Worm (Caenorhabditis elegans) whole organism, L2 larva: ENCODE data around the gene ZK1290.7.
A peak's percentile ranks its signal among the peaks of the same experiment; 100 is the strongest.

Experiments used
- F13H6.1 ChIP-seq: sonication (generic microtip); optimal IDR thresholded peaks from 2 replicates; lab custom pipeline; 2016; ENCODE audit warnings: missing genetic modification characterization, missing compliant biosample characterization
- R02D3.7 ChIP-seq: fragments of 150-350 bp; optimal IDR thresholded peaks from 2 replicates; lab custom pipeline; 2014; ENCODE audit warnings: missing biosample characterization, missing genetic modification characterization
- Y55F3AM.14 ChIP-seq: fragments of 200-800 bp; sonication (Bioruptor generic); optimal IDR thresholded peaks from 2 replicates; lab custom pipeline; 2018; ENCODE audit warnings: mild to moderate bottlenecking, missing genetic modification characterization, missing compliant biosample characterization
- ZK546.5 ChIP-seq: sonication (generic microtip); optimal IDR thresholded peaks from 2 replicates; lab custom pipeline; 2017; ENCODE audit warnings: missing biosample characterization, missing genetic modification characterization
- alr-1 ChIP-seq: fragments of 150-350 bp; optimal IDR thresholded peaks from 2 replicates; lab custom pipeline; 2014; ENCODE audit warnings: missing biosample characterization, missing genetic modification characterization
- aly-2 ChIP-seq: fragments of 150-350 bp; optimal IDR thresholded peaks from 2 replicates; lab custom pipeline; 2014; ENCODE audit warnings: missing biosample characterization, missing genetic modification characterization
- ama-1 ChIP-seq: fragments of 150-350 bp; optimal IDR thresholded peaks from 2 replicates; lab custom pipeline; 2018; ENCODE audit warnings: inconsistent platforms
- ceh-82 ChIP-seq: fragments of 150-350 bp; optimal IDR thresholded peaks from 2 replicates; lab custom pipeline; 2014; ENCODE audit warnings: missing biosample characterization, missing genetic modification characterization
- crh-2 ChIP-seq: sonication (generic microtip); optimal IDR thresholded peaks from 2 replicates; lab custom pipeline; 2017; ENCODE audit warnings: missing biosample characterization, missing genetic modification characterization
- egl-27 ChIP-seq: sonication (generic microtip); optimal IDR thresholded peaks from 3 replicates; lab custom pipeline; 2017; ENCODE audit warnings: missing biosample characterization, missing genetic modification reagents, missing genetic modification characterization
- elt-3 ChIP-seq: sonication (generic microtip); optimal IDR thresholded peaks from 2 replicates; lab custom pipeline; 2017; ENCODE audit warnings: missing biosample characterization, missing genetic modification characterization
- fos-1 ChIP-seq: fragments of 150-350 bp; optimal IDR thresholded peaks from 2 replicates; lab custom pipeline; 2014; ENCODE audit warnings: missing biosample characterization, missing genetic modification characterization
- gmeb-1 ChIP-seq: fragments of 150-350 bp; optimal IDR thresholded peaks from 2 replicates; lab custom pipeline; 2014; ENCODE audit warnings: missing biosample characterization, missing genetic modification characterization
- lin-11 ChIP-seq: fragments of 150-350 bp; sonication (generic microtip); optimal IDR thresholded peaks from 2 replicates; lab custom pipeline; 2014; ENCODE audit warnings: missing biosample characterization, missing genetic modification characterization, inconsistent platforms, mixed read lengths
- lin-13 ChIP-seq: fragments of 150-350 bp; optimal IDR thresholded peaks from 2 replicates; lab custom pipeline; 2014; ENCODE audit warnings: missing biosample characterization, missing genetic modification reagents, missing genetic modification characterization
- lin-39 ChIP-seq: fragments of 150-350 bp; optimal IDR thresholded peaks from 2 replicates; lab custom pipeline; 2014; ENCODE audit warnings: missing biosample characterization, missing genetic modification reagents, missing genetic modification characterization
- lsy-2 ChIP-seq, 2 experiments: fragments of 150-350 bp in 1 of 2; sonication (generic microtip) in 1 of 2; optimal IDR thresholded peaks; 2 replicates each; lab custom pipeline; 2014 to 2017; ENCODE audit warnings: missing biosample characterization in 2 of 2, missing genetic modification characterization in 2 of 2
- mbf-1 ChIP-seq: sonication (generic microtip); optimal IDR thresholded peaks from 2 replicates; lab custom pipeline; 2017; ENCODE audit warnings: missing biosample characterization, missing genetic modification characterization
- nhr-11 ChIP-seq: fragments of 150-350 bp; optimal IDR thresholded peaks from 2 replicates; lab custom pipeline; 2014; ENCODE audit warnings: missing biosample characterization, missing genetic modification characterization
- nhr-129 ChIP-seq: fragments of 150-350 bp; optimal IDR thresholded peaks from 2 replicates; lab custom pipeline; 2014; ENCODE audit warnings: missing biosample characterization, missing genetic modification characterization
- nhr-21 ChIP-seq: fragments of 150-350 bp; optimal IDR thresholded peaks from 2 replicates; lab custom pipeline; 2014; ENCODE audit warnings: missing biosample characterization, missing genetic modification characterization
- nhr-23 ChIP-seq: fragments of 150-350 bp; optimal IDR thresholded peaks from 2 replicates; lab custom pipeline; 2014; ENCODE audit warnings: missing biosample characterization, missing genetic modification reagents, missing genetic modification characterization
- nhr-237 ChIP-seq: fragments of 150-350 bp; optimal IDR thresholded peaks from 2 replicates; lab custom pipeline; 2014; ENCODE audit warnings: missing biosample characterization, missing genetic modification characterization
- nhr-25 ChIP-seq: fragments of 150-350 bp; sonication (generic microtip); optimal IDR thresholded peaks from 3 replicates; lab custom pipeline; 2014; ENCODE audit warnings: missing biosample characterization, missing genetic modification characterization
- nhr-6 ChIP-seq: fragments of 150-350 bp; optimal IDR thresholded peaks from 2 replicates; lab custom pipeline; 2014; ENCODE audit warnings: missing biosample characterization, missing genetic modification characterization
- peb-1 ChIP-seq: fragments of 150-350 bp; optimal IDR thresholded peaks from 2 replicates; lab custom pipeline; 2014; ENCODE audit warnings: missing biosample characterization, missing genetic modification characterization
- sem-4 ChIP-seq: fragments of 150-350 bp; optimal IDR thresholded peaks from 2 replicates; lab custom pipeline; 2014; ENCODE audit warnings: missing biosample characterization, missing genetic modification reagents, missing genetic modification characterization
- skn-1 ChIP-seq: sonication (generic microtip); optimal IDR thresholded peaks from 2 replicates; lab custom pipeline; 2017; ENCODE audit warnings: missing biosample characterization, missing genetic modification characterization
- sma-3 ChIP-seq: sonication (generic microtip); optimal IDR thresholded peaks from 2 replicates; lab custom pipeline; 2016; ENCODE audit warnings: missing genetic modification reagents, missing genetic modification characterization, missing compliant biosample characterization
- sma-9 ChIP-seq, 2 experiments: fragments of 150-350 bp in 1 of 2; sonication (generic microtip) in 1 of 2; optimal IDR thresholded peaks; 2 replicates each; lab custom pipeline; 2014 to 2016; ENCODE audit warnings: missing genetic modification characterization in 2 of 2, mild to moderate bottlenecking in 1 of 2, missing biosample characterization in 1 of 2, missing compliant biosample characterization in 1 of 2, missing genetic modification reagents in 1 of 2, moderate library complexity in 1 of 2
- unc-39 ChIP-seq: fragments of 150-350 bp; optimal IDR thresholded peaks from 2 replicates; lab custom pipeline; 2014; ENCODE audit warnings: missing biosample characterization, missing genetic modification characterization
- ztf-1 ChIP-seq: fragments of 200-800 bp; sonication (Bioruptor generic); conservative IDR thresholded peaks from 2 replicates; pipeline ENCODE4 v1.3.6; 2022; ENCODE audit warnings: missing genetic modification characterization, missing compliant biosample characterization
- ztf-11 ChIP-seq: sonication (generic microtip); optimal IDR thresholded peaks from 2 replicates; lab custom pipeline; 2017; ENCODE audit warnings: missing biosample characterization, missing genetic modification characterization
- ztf-4 ChIP-seq: fragments of 150-350 bp; optimal IDR thresholded peaks from 2 replicates; lab custom pipeline; 2014; ENCODE audit warnings: missing biosample characterization, missing genetic modification characterization

The ZK1290.7 gene

DNA sequence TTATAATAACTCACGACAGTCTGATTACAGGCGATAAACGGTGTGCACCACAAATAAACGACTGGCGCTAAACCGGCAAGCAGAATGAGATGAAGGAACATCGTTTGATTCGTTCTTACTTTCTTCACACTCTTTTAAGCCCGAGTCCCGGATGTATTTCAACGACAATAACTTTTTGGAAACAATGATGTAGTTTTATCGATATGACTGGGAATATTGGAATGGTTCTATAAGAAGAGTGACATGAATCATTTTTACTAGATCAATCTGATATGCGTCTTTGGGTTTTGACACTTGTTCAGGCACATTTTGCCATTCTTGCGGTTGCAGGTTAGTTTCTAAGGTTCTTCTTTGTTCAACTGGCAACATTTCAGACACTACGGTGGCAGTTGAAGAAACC is 36.1 kb upstream of the ZK1290.7 start, which contains the start of the genes ZK1290.11 and ZK1290.1:
TSS of gene ZK1290.11 (minus strand) at position 101 of the 400 bp plus-strand sequence.
TSS of gene ZK1290.1 (plus strand) at position 271 of the 400 bp plus-strand sequence.
- TF ChIP-seq crh-2 (tag; lab: Kevin White, UChicago) (no peak), nhr-11 (tag; lab: Kevin White, UChicago) (no peak), sma-3 (GFP tag; lab: Kevin White, UChicago) (no peak), ama-1 (lab: Kevin White, UChicago) (no peak), mbf-1 (no peak), nhr-6 (tag; lab: Kevin White, UChicago) (no peak), lin-13 (GFP tag; lab: Kevin White, UChicago) (no peak), elt-3 (tag; lab: Kevin White, UChicago) (no peak), ztf-4 (tag; lab: Kevin White, UChicago) (no peak), nhr-23 (tag; lab: Kevin White, UChicago) (no peak)

- TF ChIP-seq alr-1 (tag; lab: Kevin White, UChicago) (no peak), sma-3 (GFP tag; lab: Kevin White, UChicago) (no peak), unc-39 (tag; lab: Kevin White, UChicago) (no peak), Y55F3AM.14 (GFP tag; lab: Kevin White, UChicago) (no peak), skn-1 (tag; lab: Kevin White, UChicago) (no peak), nhr-11 (tag; lab: Kevin White, UChicago) (no peak)
- TF ChIP-seq, all 48 proteins: peak for 0
Measured at ce11 chrII:7560844-7561243, 35.5 kb upstream of the ZK1290.7 start.

DNA sequence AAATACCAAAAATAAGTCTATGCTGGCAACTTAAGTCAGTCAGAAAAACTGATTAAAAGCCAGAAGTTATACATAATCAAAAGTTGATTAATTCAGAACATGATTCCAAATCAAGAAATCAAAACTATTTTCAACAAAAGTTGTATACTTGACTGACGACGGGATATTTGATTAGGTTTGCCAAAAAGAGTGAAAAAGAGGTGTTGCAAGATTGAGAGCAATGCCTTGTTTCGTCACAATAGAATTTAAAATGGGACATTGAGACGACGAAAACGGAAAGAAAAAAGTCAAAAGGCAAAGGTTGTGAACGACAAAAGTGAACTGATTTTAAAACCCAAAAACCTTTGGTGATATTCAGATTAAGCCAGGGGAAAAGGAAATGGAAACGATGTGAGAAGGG is 33.5 kb upstream of the ZK1290.7 start:
- TF ChIP-seq egl-27 (tag; lab: Kevin White, UChicago) (no peak), aly-2 (no peak)

- TF ChIP-seq lin-39 (tag; lab: Kevin White, UChicago), result no peak
- peak; percentile 2 for TF ChIP-seq fos-1 (tag; lab: Kevin White, UChicago)
- no peak for TF ChIP-seq nhr-237 (tag; lab: Kevin White, UChicago)
- TF ChIP-seq nhr-25 (tag; lab: Kevin White, UChicago), result peak; percentile 6
- TF ChIP-seq nhr-23 (tag; lab: Kevin White, UChicago), result no peak
- TF ChIP-seq ztf-11 (tag; lab: Kevin White, UChicago), result no peak
- TF ChIP-seq R02D3.7 (tag; lab: Kevin White, UChicago), result no peak
Measured at ce11 chrII:7557981-7558380, 32.6 kb upstream of the ZK1290.7 start.

- TF ChIP-seq peb-1 (no peak), nhr-25 (tag; lab: Kevin White, UChicago) (no peak), ztf-1 (GFP tag; lab: Robert Waterston, UW) (no peak), sem-4 (tag; lab: Kevin White, UChicago) (peak; percentile 51), lsy-2 (tag; optimal IDR thresholded peaks at IDR 0.05; lab: Kevin White, UChicago) (no peak), ceh-82 (no peak), elt-3 (tag; lab: Kevin White, UChicago) (no peak), unc-39 (tag; lab: Kevin White, UChicago) (no peak)
- TF ChIP-seq, all 48 proteins: peak for 1
Measured at ce11 chrII:7555454-7555853, 30.1 kb upstream of the ZK1290.7 start, which contains the start of gene ZK1290.14. Gene ZK1290.14, minus strand, starts transcription at chrII:7555592.

DNA sequence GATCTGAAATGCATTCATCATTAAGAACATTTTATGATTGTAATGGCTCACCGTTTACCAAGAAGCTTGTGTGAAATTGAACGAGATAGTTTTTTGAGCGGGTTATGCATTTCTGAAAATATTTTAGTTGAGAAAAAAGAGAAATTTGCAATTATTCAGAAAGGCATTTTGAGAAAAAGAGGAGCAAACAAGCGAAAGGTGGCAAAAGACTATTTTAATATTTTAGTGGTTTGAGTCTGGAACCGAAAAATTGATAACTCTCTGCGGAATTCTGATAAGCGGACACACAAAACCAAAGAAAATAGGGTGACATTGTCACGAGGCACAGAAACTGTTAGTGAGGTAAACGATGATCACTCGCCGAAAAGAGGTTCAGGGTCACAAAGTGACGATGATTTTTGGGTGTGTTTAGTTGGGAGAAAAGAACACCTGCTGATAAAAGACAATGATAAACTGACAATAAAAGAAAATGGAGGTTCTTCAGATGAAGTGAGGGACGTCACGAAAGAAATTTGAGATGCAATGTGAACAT is 29.4 kb upstream of the ZK1290.7 start:
- TF ChIP-seq lin-11 (tag; lab: Kevin White, UChicago) (no peak), lsy-2 (tag; optimal IDR thresholded peaks at IDR 0.05; lab: Kevin White, UChicago) (peak in 1 of 2 experiments; percentile 6), ztf-4 (tag; lab: Kevin White, UChicago) (no peak), nhr-129 (tag; lab: Kevin White, UChicago) (peak; percentile 21), fos-1 (tag; lab: Kevin White, UChicago) (peak; percentile 91), ama-1 (lab: Kevin White, UChicago) (no peak), sma-3 (GFP tag; lab: Kevin White, UChicago) (peak; percentile 82), egl-27 (tag; lab: Kevin White, UChicago) (peak; percentile 3), nhr-21 (tag; lab: Kevin White, UChicago) (peak; percentile 16), alr-1 (tag; lab: Kevin White, UChicago) (no peak), ZK546.5 (tag; lab: Kevin White, UChicago) (no peak), nhr-11 (tag; lab: Kevin White, UChicago) (no peak), sma-9 (GFP tag; optimal IDR thresholded peaks at IDR 0.05; lab: Kevin White, UChicago) (peak; percentile 88), sma-9 (tag; optimal IDR thresholded peaks at IDR 0.05; lab: Kevin White, UChicago) (no peak), lin-39 (tag; lab: Kevin White, UChicago) (no peak), gmeb-1 (tag; lab: Kevin White, UChicago) (peak; percentile 50), Y55F3AM.14 (GFP tag; lab: Kevin White, UChicago) (peak; percentile 6), crh-2 (tag; lab: Kevin White, UChicago) (peak; percentile 71), nhr-25 (tag; lab: Kevin White, UChicago) (peak; percentile 14), F13H6.1 (tag; lab: Kevin White, UChicago) (peak; percentile 60)
